Worm (Caenorhabditis elegans): ENCODE results near the gene smrc-1.

Gene smrc-1

ce11 chrIII:6396381-6396780 lies 5.6 kb downstream of the smrc-1 start (continued):
- TF ChIP-seq lin-29 (GFP tag; IDR thresholded peaks at IDR 0.05) (no peak), spr-1 (tag; optimal IDR thresholded peaks at IDR 0.05) (no peak), spr-3 (GFP tag; optimal IDR thresholded peaks at IDR 0.05) (no peak), daf-16 (GFP tag; optimal IDR thresholded peaks at IDR 0.05) (peak in 1 of 2 experiments; percentile 57), daf-16 (tag; optimal IDR thresholded peaks at IDR 0.05) (peak; percentile 95), aha-1 (tag) (no peak), php-3 (GFP tag; IDR thresholded peaks at IDR 0.05) (no peak; the same call in none of the 2 replicates), Y48G9A.11 (GFP tag; IDR thresholded peaks at IDR 0.05) (no peak), unc-39 (tag; optimal IDR thresholded peaks at IDR 0.05) (no peak), Y105C5A.15 (GFP tag; IDR thresholded peaks at IDR 0.05) (no peak), dmd-6 (GFP tag; IDR thresholded peaks at IDR 0.05) (peak; percentile 86), lir-3 (tag; optimal IDR thresholded peaks at IDR 0.05) (no peak), F44E2.7 (GFP tag; IDR thresholded peaks at IDR 0.05) (no peak), nhr-10 (tag; optimal IDR thresholded peaks at IDR 0.05) (no peak), ceh-32 (tag; optimal IDR thresholded peaks at IDR 0.05; ENCODE audit: poor library complexity) (no peak), F10B5.3 (tag; optimal IDR thresholded peaks at IDR 0.05) (no peak), ceh-62 (tag; optimal IDR thresholded peaks at IDR 0.05) (no peak), ceh-28 (tag; optimal IDR thresholded peaks at IDR 0.05) (no peak), mdl-1 (tag; optimal IDR thresholded peaks at IDR 0.05) (peak in 1 of 2 experiments; percentile 76), mxl-3 (GFP tag; optimal IDR thresholded peaks at IDR 0.05) (peak; percentile 88), zip-11 (GFP tag; IDR thresholded peaks at IDR 0.05) (no peak), skn-1 (tag; optimal IDR thresholded peaks at IDR 0.05) (no peak), egl-43 (GFP tag; IDR thresholded peaks at IDR 0.05) (no peak), tra-1 (GFP tag; IDR thresholded peaks at IDR 0.05) (no peak), lin-1 (GFP tag; IDR thresholded peaks at IDR 0.05) (peak; percentile 76), dmd-8 (GFP tag; IDR thresholded peaks at IDR 0.05) (no peak), R02D3.7 (tag; optimal IDR thresholded peaks at IDR 0.05) (no peak), D1046.2 (GFP tag; IDR thresholded peaks at IDR 0.05) (no peak), Y5F2A.4 (GFP tag; optimal IDR thresholded peaks at IDR 0.05) (no peak), gei-8 (GFP tag; optimal IDR thresholded peaks at IDR 0.05) (no peak), snpc-4 (tag; optimal IDR thresholded peaks at IDR 0.05) (no peak), nhr-237 (tag; optimal IDR thresholded peaks at IDR 0.05) (no peak), ctbp-1 (GFP tag; IDR thresholded peaks at IDR 0.05) (no peak), cey-2 (tag; optimal IDR thresholded peaks at IDR 0.05; ENCODE audit: borderline replicate concordance, insufficient read depth) (peak; percentile 20), daf-8 (GFP tag; IDR thresholded peaks at IDR 0.05) (no peak), nhr-111 (GFP tag; optimal IDR thresholded peaks at IDR 0.05) (no peak), ZK546.5 (tag; optimal IDR thresholded peaks at IDR 0.05) (no peak), nhr-25 (tag; optimal IDR thresholded peaks at IDR 0.05; ENCODE audit: borderline replicate concordance, insufficient read depth) (no peak), hlh-30 (tag; optimal IDR thresholded peaks at IDR 0.05; ENCODE audit: insufficient read depth) (peak; percentile 6), hif-1 (tag; optimal IDR thresholded peaks at IDR 0.05) (no peak), ces-1 (GFP tag; optimal IDR thresholded peaks at IDR 0.05) (no peak), mdt-29 (GFP tag; IDR thresholded peaks at IDR 0.05) (no peak), nhr-11 (tag; optimal IDR thresholded peaks at IDR 0.05) (no peak), ztf-11 (tag; optimal IDR thresholded peaks at IDR 0.05) (no peak), set-16 (GFP tag; IDR thresholded peaks at IDR 0.05) (no peak), daf-19 (GFP tag; conservative IDR thresholded peaks at IDR 0.05) (no peak), hmg-1.1 (GFP tag; IDR thresholded peaks at IDR 0.05) (no peak), T20F7.1 (GFP tag; optimal IDR thresholded peaks at IDR 0.05) (no peak), snpc-1.2 (GFP tag; IDR thresholded peaks at IDR 0.05) (no peak), madf-5 (GFP tag; IDR thresholded peaks at IDR 0.05) (no peak), ceh-82 (tag; optimal IDR thresholded peaks at IDR 0.05) (no peak), fos-1 (tag; optimal IDR thresholded peaks at IDR 0.05) (no peak), rbr-2 (tag; optimal IDR thresholded peaks at IDR 0.05) (no peak)
